Worm (Caenorhabditis elegans): ENCODE measurements around the gene hrde-1.

The hrde-1 gene

DNA sequence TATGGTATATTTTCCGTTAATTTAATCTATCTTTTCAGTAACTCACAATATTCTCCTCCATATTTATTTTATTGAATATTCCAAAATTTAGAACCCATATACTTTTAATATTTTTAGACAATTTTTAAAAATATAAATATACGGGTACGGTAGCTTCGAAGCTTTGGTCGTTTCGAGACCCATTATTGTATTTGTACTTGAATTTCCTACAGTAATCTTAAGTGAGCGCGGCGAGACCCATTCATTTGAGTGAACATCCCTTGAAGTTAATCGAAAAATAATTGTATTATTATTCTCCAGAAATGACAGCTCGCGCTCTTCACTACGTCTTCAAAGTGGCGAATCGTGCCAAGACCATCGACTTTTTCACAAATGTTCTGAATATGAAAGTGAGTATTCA lies 22.7 kb downstream of the hrde-1 start, which contains the start of gene glod-4:
Gene glod-4, plus strand, starts transcription at position 301 of the 400 bp plus-strand sequence.
- TF ChIP-seq hlh-26 (GFP tag; conservative IDR thresholded peaks at IDR 0.05) = no peak
- 0 out of 2 replicates have a peak, but pooled peaks have one; percentile 12 for TF ChIP-seq F33H1.4 (GFP tag; IDR thresholded peaks at IDR 0.05)
- TF ChIP-seq zfh-2 (GFP tag; conservative IDR thresholded peaks at IDR 0.05) = no peak
- peak; percentile 16 for TF ChIP-seq lsl-1 (GFP tag; optimal IDR thresholded peaks at IDR 0.05)
- no peak for TF ChIP-seq tlf-1 (GFP tag; optimal IDR thresholded peaks at IDR 0.05)
- no peak for TF ChIP-seq xnd-1 (tag; optimal IDR thresholded peaks at IDR 0.05)
- TF ChIP-seq rpc-1 (optimal IDR thresholded peaks at IDR 0.05) = no peak
- no peak for TF ChIP-seq rpc-1 (tag; optimal IDR thresholded peaks at IDR 0.05)
- TF ChIP-seq ztf-26 (tag; optimal IDR thresholded peaks at IDR 0.05) = no peak

DNA sequence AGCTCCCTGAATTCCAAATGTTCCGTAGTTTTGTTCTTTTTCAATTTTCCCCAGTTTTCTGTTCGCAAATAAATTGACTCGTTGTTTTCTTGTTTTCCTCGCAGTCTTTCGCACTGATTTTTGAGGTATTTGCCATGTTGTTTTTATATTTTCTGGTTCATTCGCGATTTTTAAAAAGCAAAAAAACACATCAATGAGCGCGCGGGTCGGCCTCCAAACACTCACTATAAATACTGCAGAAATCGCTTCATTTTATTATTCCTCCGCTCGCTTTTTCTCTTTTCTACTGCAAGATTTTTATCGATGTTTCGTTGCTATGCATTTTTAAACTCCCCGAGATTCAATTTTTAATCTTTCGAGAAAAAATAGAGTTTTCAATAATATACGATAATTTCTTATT lies 23.1 kb downstream of the hrde-1 start:
- TF ChIP-seq cebp-2 (GFP tag; IDR thresholded peaks at IDR 0.05) (no peak), F10E7.11 (tag; optimal IDR thresholded peaks at IDR 0.05) (no peak), Y95B8A.8 (GFP tag; IDR thresholded peaks at IDR 0.05) (0 out of 2 replicates have a peak, but pooled peaks have one; percentile 18), let-607 (tag; optimal IDR thresholded peaks at IDR 0.05) (no peak), cebp-1 (GFP tag; IDR thresholded peaks at IDR 0.05) (no peak), cebp-1 (tag; optimal IDR thresholded peaks at IDR 0.05) (peak; percentile 20), lin-35 (GFP tag; optimal IDR thresholded peaks at IDR 0.05) (peak in 1 of 3 experiments; percentile 41), madf-3 (GFP tag; IDR thresholded peaks at IDR 0.05) (0 out of 2 replicates have a peak, but pooled peaks have one; percentile 33)

DNA sequence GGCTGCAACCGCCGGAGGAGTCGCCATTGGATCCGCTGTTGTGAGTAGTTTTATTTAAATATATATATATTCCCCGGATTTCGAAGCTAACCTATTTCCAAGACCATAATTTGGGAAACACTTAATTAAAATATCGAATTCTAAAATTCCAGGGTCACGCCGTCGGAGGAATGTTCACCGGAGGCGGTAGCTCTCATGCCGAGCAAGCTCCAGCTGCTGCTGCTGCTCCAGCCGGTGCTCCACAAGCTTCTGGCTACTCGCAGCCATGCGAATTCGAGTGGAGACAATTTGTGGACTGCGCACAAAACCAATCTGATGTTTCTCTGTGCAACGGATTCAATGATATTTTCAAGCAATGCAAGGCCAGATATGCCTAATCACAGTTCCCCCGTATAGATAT lies 23.6 kb downstream of the hrde-1 start:
- no peak for TF ChIP-seq F55B11.4 (tag; optimal IDR thresholded peaks at IDR 0.05; ENCODE audit: borderline replicate concordance, insufficient read depth)
- peak; percentile 72; the same call in 1 of the 2 replicates for TF ChIP-seq zfh-2 (GFP tag; conservative IDR thresholded peaks at IDR 0.05)

DNA sequence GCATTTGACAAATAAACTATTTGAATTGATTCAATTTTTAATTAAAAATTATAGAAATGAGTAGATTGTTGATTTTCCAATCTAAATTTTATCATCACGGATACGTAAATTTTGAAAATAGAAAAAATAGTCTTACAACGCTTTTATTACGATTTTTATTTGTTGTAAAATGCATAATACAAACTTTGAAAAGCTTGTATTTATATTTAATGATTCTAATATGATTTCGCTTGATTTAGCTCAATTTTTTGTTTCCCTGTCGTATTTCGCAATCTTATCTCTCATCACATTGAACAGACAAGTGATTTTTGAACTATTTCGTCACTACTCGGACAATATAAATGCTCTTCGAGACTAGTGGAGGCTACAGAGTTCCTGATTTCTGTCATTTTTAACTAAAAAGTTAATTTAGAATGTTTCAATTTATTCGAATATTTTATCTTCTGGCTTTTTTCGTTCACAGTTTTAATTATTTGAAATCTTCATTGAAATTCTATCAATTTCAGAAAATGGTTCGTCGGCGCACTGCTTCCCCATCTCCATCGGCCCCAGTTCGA lies 24.3 kb downstream of the hrde-1 start, which contains the start of the genes wht-3 and har-1:
Gene wht-3, minus strand, starts transcription at position 51 of the 557 bp plus-strand sequence.
Gene har-1, plus strand, starts transcription at position 507 of the 557 bp plus-strand sequence.
- TF ChIP-seq somi-1 (GFP tag; optimal IDR thresholded peaks at IDR 0.05) = no peak
- 0 out of 2 replicates have a peak, but pooled peaks have one; percentile 37 for TF ChIP-seq ekl-4 (GFP tag; IDR thresholded peaks at IDR 0.05)
- TF ChIP-seq him-1 (tag; optimal IDR thresholded peaks at IDR 0.05) = no peak
- 0 out of 2 replicates have a peak, but pooled peaks have one; percentile 15 for TF ChIP-seq F39B2.1 (GFP tag; IDR thresholded peaks at IDR 0.05)
- TF ChIP-seq ceh-79 (tag; optimal IDR thresholded peaks at IDR 0.05) = peak; percentile 74
- 0 out of 2 replicates have a peak, but pooled peaks have one; percentile 4 for TF ChIP-seq hmg-1.2 (GFP tag; IDR thresholded peaks at IDR 0.05)
- TF ChIP-seq Y53F4B.3 (GFP tag; IDR thresholded peaks at IDR 0.05) = no peak
- no peak for TF ChIP-seq sptf-2 (GFP tag; optimal IDR thresholded peaks at IDR 0.05)
- TF ChIP-seq F57A8.1 (GFP tag; optimal IDR thresholded peaks at IDR 0.05) = no peak
- TF ChIP-seq Y53G8AR.9 (GFP tag; conservative IDR thresholded peaks at IDR 0.05) = no peak
- 0 out of 2 replicates have a peak, but pooled peaks have one; percentile 35 for TF ChIP-seq B0336.3 (GFP tag; IDR thresholded peaks at IDR 0.05)
- no peak for TF ChIP-seq F33H1.4 (GFP tag; IDR thresholded peaks at IDR 0.05)
- TF ChIP-seq dox-1 (GFP tag; IDR thresholded peaks at IDR 0.05) = no peak
- TF ChIP-seq rpc-1 (optimal IDR thresholded peaks at IDR 0.05) = no peak
- no peak for TF ChIP-seq rpc-1 (tag; optimal IDR thresholded peaks at IDR 0.05)
- no peak for TF ChIP-seq fkh-3 (tag; optimal IDR thresholded peaks at IDR 0.05)
- no peak for TF ChIP-seq ceh-27 (GFP tag; optimal IDR thresholded peaks at IDR 0.05)
- peak; percentile 36 for TF ChIP-seq atf-7 (tag; optimal IDR thresholded peaks at IDR 0.05)
- no peak for TF ChIP-seq nhr-80 (tag; optimal IDR thresholded peaks at IDR 0.05)
- no peak for TF ChIP-seq C17E4.6 (GFP tag; IDR thresholded peaks at IDR 0.05)
- TF ChIP-seq ccch-3 (GFP tag; optimal IDR thresholded peaks at IDR 0.05) = no peak
- peak; percentile 34 for TF ChIP-seq madf-6 (GFP tag; IDR thresholded peaks at IDR 0.05)
- peak; percentile 28 for TF ChIP-seq lin-54 (GFP tag; optimal IDR thresholded peaks at IDR 0.05)
- TF ChIP-seq snpc-1.1 (tag; optimal IDR thresholded peaks at IDR 0.05; ENCODE audit: insufficient read depth) = no peak
- no peak for TF ChIP-seq unc-62 (GFP tag; optimal IDR thresholded peaks at IDR 0.05)
- TF ChIP-seq cebp-1 (GFP tag; IDR thresholded peaks at IDR 0.05) = peak; percentile 91
- TF ChIP-seq cebp-1 (tag; optimal IDR thresholded peaks at IDR 0.05) = peak; percentile 98
- TF ChIP-seq repo-1 (tag; optimal IDR thresholded peaks at IDR 0.05) = no peak
- TF ChIP-seq C06A6.2 (GFP tag; conservative IDR thresholded peaks at IDR 0.05) = no peak
- TF ChIP-seq ceh-91 (GFP tag; IDR thresholded peaks at IDR 0.05) = no peak
